Worm (Caenorhabditis elegans) whole organism, young adult: ENCODE measurements around the gene C32D5.11.

Experiments used
- F49E8.2 ChIP-seq: sonication (generic microtip); optimal IDR thresholded peaks from 3 replicates; lab custom pipeline; 2017; ENCODE audit warnings: missing genetic modification characterization, mild to moderate bottlenecking, missing compliant biosample characterization, antibody characterized with exemption, moderate library complexity; ENCODE audit not compliant: insufficient read depth
- K12H6.12 ChIP-seq: fragments of 200-800 bp; sonication (Bioruptor generic); optimal IDR thresholded peaks from 2 replicates; lab custom pipeline; 2018; ENCODE audit warnings: mild to moderate bottlenecking, missing genetic modification characterization, missing compliant biosample characterization
- ekl-4 ChIP-seq: fragments of 200-800 bp; sonication (Bioruptor generic); IDR thresholded peaks from 2 replicates; pipeline ENCODE4 v1.3.6; 2022; ENCODE audit warnings: missing genetic modification reagents, missing genetic modification characterization, missing compliant biosample characterization
- lin-54 ChIP-seq: fragments of 200-800 bp; sonication (Bioruptor generic); optimal IDR thresholded peaks from 2 replicates; lab custom pipeline; 2018; ENCODE audit warnings: mild to moderate bottlenecking, missing genetic modification characterization, missing compliant biosample characterization
- lsy-27 ChIP-seq: sonication (generic microtip); optimal IDR thresholded peaks from 2 replicates; lab custom pipeline; 2017; ENCODE audit warnings: missing genetic modification characterization, mild to moderate bottlenecking, missing compliant biosample characterization, antibody characterized with exemption, missing genotype, borderline replicate concordance; ENCODE audit not compliant: insufficient read depth
- madf-10 ChIP-seq: sonication (generic microtip); optimal IDR thresholded peaks from 2 replicates; lab custom pipeline; 2016; ENCODE audit warnings: mild to moderate bottlenecking, missing genetic modification characterization, missing compliant biosample characterization
- nhr-90 ChIP-seq: sonication (generic microtip); optimal IDR thresholded peaks from 2 replicates; lab custom pipeline; 2016; ENCODE audit warnings: missing genotype, mild to moderate bottlenecking, missing genetic modification characterization, missing compliant biosample characterization
- pbrm-1 ChIP-seq: fragments of 200-800 bp; sonication (Bioruptor generic); IDR thresholded peaks from 2 replicates; pipeline ENCODE4 v1.3.6; 2022; ENCODE audit warnings: missing genetic modification reagents, missing genetic modification characterization, missing compliant biosample characterization
- snpc-1.1 ChIP-seq: sonication (generic microtip); optimal IDR thresholded peaks from 2 replicates; lab custom pipeline; 2017; ENCODE audit warnings: missing genetic modification characterization, mild to moderate bottlenecking, missing compliant biosample characterization, antibody characterized with exemption, moderate library complexity, missing genotype, missing genetic modification reagents; ENCODE audit not compliant: insufficient read depth

- TF ChIP-seq F49E8.2 (tag; lab: Kevin White, UChicago) = no peak
- no peak for TF ChIP-seq lsy-27 (tag; lab: Kevin White, UChicago)
- no peak for TF ChIP-seq pbrm-1 (GFP tag; lab: Robert Waterston, UW)
- TF ChIP-seq madf-10 = no peak
- no peak for TF ChIP-seq snpc-1.1 (tag; lab: Kevin White, UChicago)
- no peak for TF ChIP-seq K12H6.12 (tag; lab: Kevin White, UChicago)
- TF ChIP-seq nhr-90 (tag; lab: Kevin White, UChicago) = no peak
- no peak for TF ChIP-seq lin-54 (GFP tag; lab: Kevin White, UChicago)
- TF ChIP-seq ekl-4 (GFP tag; lab: Robert Waterston, UW) = no peak
Observed at ce11 chrII:6339948-6340347, 15.3 kb downstream of the C32D5.11 start, which contains the start of gene C32D5.7.
